Worm (Caenorhabditis elegans): ENCODE data around the gene let-767.

let-767 gene

DNA sequence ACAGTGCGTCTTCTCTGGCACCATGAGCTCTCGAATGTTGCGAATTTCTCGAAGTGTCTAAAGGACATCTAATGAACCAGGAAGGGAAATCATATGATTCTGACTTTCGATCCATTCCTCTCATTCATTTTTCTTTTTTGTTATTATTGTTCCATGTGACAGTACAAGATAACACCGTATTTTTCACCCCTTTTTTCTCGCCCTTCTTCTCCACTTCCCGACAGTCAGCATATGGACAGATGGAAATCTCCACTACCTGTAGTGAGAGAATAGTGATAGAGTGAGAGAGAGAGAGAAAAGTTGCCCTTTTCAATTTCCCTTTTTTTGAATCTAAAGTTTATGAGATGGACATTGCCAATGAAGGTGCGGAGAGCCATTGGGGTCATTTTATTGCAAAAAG is 21.1 kb upstream of the let-767 start:
- TF ChIP-seq C34F6.9 (tag; optimal IDR thresholded peaks at IDR 0.05) (no peak), lin-11 (tag; optimal IDR thresholded peaks at IDR 0.05) (no peak), aly-2 (tag; optimal IDR thresholded peaks at IDR 0.05) (no peak), zag-1 (tag; optimal IDR thresholded peaks at IDR 0.05) (no peak), egl-27 (tag; optimal IDR thresholded peaks at IDR 0.05) (peak; percentile 24), skn-1 (tag; optimal IDR thresholded peaks at IDR 0.05) (no peak), ztf-4 (tag; optimal IDR thresholded peaks at IDR 0.05) (no peak), ceh-16 (tag; optimal IDR thresholded peaks at IDR 0.05) (no peak), nhr-11 (tag; optimal IDR thresholded peaks at IDR 0.05) (no peak), unc-62 (GFP tag; optimal IDR thresholded peaks at IDR 0.05) (no peak), mab-5 (tag; optimal IDR thresholded peaks at IDR 0.05) (no peak), sma-9 (GFP tag; optimal IDR thresholded peaks at IDR 0.05) (peak; percentile 73), sma-9 (tag; optimal IDR thresholded peaks at IDR 0.05) (no peak), Y55F3AM.14 (GFP tag; optimal IDR thresholded peaks at IDR 0.05) (no peak), fos-1 (tag; optimal IDR thresholded peaks at IDR 0.05) (no peak), crh-2 (tag; optimal IDR thresholded peaks at IDR 0.05) (no peak), nhr-10 (tag; optimal IDR thresholded peaks at IDR 0.05) (no peak), nhr-25 (tag; optimal IDR thresholded peaks at IDR 0.05) (peak; percentile 42), nhr-6 (tag; optimal IDR thresholded peaks at IDR 0.05) (no peak), dmd-4 (tag; optimal IDR thresholded peaks at IDR 0.05) (no peak), ama-1 (optimal IDR thresholded peaks at IDR 0.05) (no peak), lin-13 (GFP tag; optimal IDR thresholded peaks at IDR 0.05) (no peak), peb-1 (tag; optimal IDR thresholded peaks at IDR 0.05) (no peak), F13H6.1 (tag; optimal IDR thresholded peaks at IDR 0.05) (no peak), lsy-2 (tag; optimal IDR thresholded peaks at IDR 0.05) (peak in 1 of 2 experiments; percentile 35), alr-1 (tag; optimal IDR thresholded peaks at IDR 0.05) (no peak), ztf-11 (tag; optimal IDR thresholded peaks at IDR 0.05) (no peak), ceh-82 (tag; optimal IDR thresholded peaks at IDR 0.05) (no peak), elt-3 (tag; optimal IDR thresholded peaks at IDR 0.05) (no peak), R02D3.7 (tag; optimal IDR thresholded peaks at IDR 0.05) (no peak), sma-3 (GFP tag; optimal IDR thresholded peaks at IDR 0.05) (peak; percentile 16), ZK546.5 (tag; optimal IDR thresholded peaks at IDR 0.05) (no peak), blmp-1 (tag; optimal IDR thresholded peaks at IDR 0.05; ENCODE audit: insufficient read depth) (peak; percentile 89), unc-39 (tag; optimal IDR thresholded peaks at IDR 0.05) (no peak), lin-39 (tag; optimal IDR thresholded peaks at IDR 0.05) (no peak), gmeb-1 (tag; optimal IDR thresholded peaks at IDR 0.05) (no peak), ztf-1 (GFP tag; conservative IDR thresholded peaks at IDR 0.05) (no peak), nhr-237 (tag; optimal IDR thresholded peaks at IDR 0.05) (no peak), elt-1 (tag; optimal IDR thresholded peaks at IDR 0.05) (no peak), unc-55 (GFP tag; optimal IDR thresholded peaks at IDR 0.05) (no peak), mbf-1 (tag; optimal IDR thresholded peaks at IDR 0.05) (no peak), nhr-77 (tag; optimal IDR thresholded peaks at IDR 0.05) (no peak), mdl-1 (tag; optimal IDR thresholded peaks at IDR 0.05) (peak in 1 of 2 experiments; percentile 24), nhr-23 (tag; optimal IDR thresholded peaks at IDR 0.05) (no peak), nhr-129 (tag; optimal IDR thresholded peaks at IDR 0.05) (peak; percentile 73), sem-4 (tag; optimal IDR thresholded peaks at IDR 0.05) (no peak), nhr-21 (tag; optimal IDR thresholded peaks at IDR 0.05) (peak; percentile 41), snpc-4 (tag; optimal IDR thresholded peaks at IDR 0.05) (no peak), nhr-12 (tag; optimal IDR thresholded peaks at IDR 0.05) (no peak)

ce11 chrIII:6360114-6360513 is 20.3 kb upstream of the let-767 start:
- TF ChIP-seq nhr-21 (tag; optimal IDR thresholded peaks at IDR 0.05): no peak
- no peak for TF ChIP-seq snpc-4 (tag; optimal IDR thresholded peaks at IDR 0.05)
- TF ChIP-seq lsy-2 (tag; optimal IDR thresholded peaks at IDR 0.05): peak in 1 of 2 experiments; percentile 23
- no peak for TF ChIP-seq ztf-1 (GFP tag; conservative IDR thresholded peaks at IDR 0.05)
- peak; percentile 83 for TF ChIP-seq sma-9 (GFP tag; optimal IDR thresholded peaks at IDR 0.05)
- TF ChIP-seq sma-9 (tag; optimal IDR thresholded peaks at IDR 0.05): no peak
- TF ChIP-seq mbf-1 (tag; optimal IDR thresholded peaks at IDR 0.05): no peak
- peak; percentile 50 for TF ChIP-seq sem-4 (tag; optimal IDR thresholded peaks at IDR 0.05)
- TF ChIP-seq sma-3 (GFP tag; optimal IDR thresholded peaks at IDR 0.05): no peak
- no peak for TF ChIP-seq lin-39 (tag; optimal IDR thresholded peaks at IDR 0.05)
- TF ChIP-seq zag-1 (tag; optimal IDR thresholded peaks at IDR 0.05): no peak
- TF ChIP-seq blmp-1 (tag; optimal IDR thresholded peaks at IDR 0.05; ENCODE audit: insufficient read depth): peak; percentile 31
- TF ChIP-seq mdl-1 (tag; optimal IDR thresholded peaks at IDR 0.05): peak in 1 of 2 experiments; percentile 1
- TF ChIP-seq mab-5 (tag; optimal IDR thresholded peaks at IDR 0.05): peak; percentile 8
- peak; percentile 34 for TF ChIP-seq nhr-25 (tag; optimal IDR thresholded peaks at IDR 0.05)
- no peak for TF ChIP-seq dmd-4 (tag; optimal IDR thresholded peaks at IDR 0.05)
- TF ChIP-seq F13H6.1 (tag; optimal IDR thresholded peaks at IDR 0.05): peak; percentile 30
- TF ChIP-seq unc-62 (GFP tag; optimal IDR thresholded peaks at IDR 0.05): no peak
- TF ChIP-seq nhr-129 (tag; optimal IDR thresholded peaks at IDR 0.05): peak; percentile 74
- peak; percentile 47 for TF ChIP-seq C34F6.9 (tag; optimal IDR thresholded peaks at IDR 0.05)
- TF ChIP-seq fos-1 (tag; optimal IDR thresholded peaks at IDR 0.05): no peak
- no peak for TF ChIP-seq nhr-12 (tag; optimal IDR thresholded peaks at IDR 0.05)

Data from whole organism, L2 larva.